Worm (Caenorhabditis elegans) whole organism, midembryonic: ENCODE measurements around the gene lrpr-1.

Experiments used
- T22C8.4 ChIP-seq: fragments of 200-800 bp; sonication (Bioruptor generic); IDR thresholded peaks from 2 replicates; pipeline ENCODE4 v1.3.6; 2022; ENCODE audit warnings: missing genetic modification characterization, missing compliant biosample characterization
- flt-1 ChIP-seq: fragments of 200-800 bp; sonication (Bioruptor generic); IDR thresholded peaks from 2 replicates; pipeline ENCODE4 v1.3.6; 2022; ENCODE audit warnings: missing genetic modification characterization, missing compliant biosample characterization
- med-1 ChIP-seq: sonication (generic microtip); optimal IDR thresholded peaks from 2 replicates; lab custom pipeline; 2017; ENCODE audit warnings: missing genetic modification characterization, mild to moderate bottlenecking, missing compliant biosample characterization, antibody characterized with exemption, missing genetic modification reagents; ENCODE audit not compliant: insufficient read depth
- ztf-23 ChIP-seq: fragments of 200-800 bp; sonication (Bioruptor generic); IDR thresholded peaks from 2 replicates; pipeline ENCODE4 v1.3.6; 2022; ENCODE audit warnings: missing genetic modification reagents, missing genetic modification characterization, missing compliant biosample characterization

DNA sequence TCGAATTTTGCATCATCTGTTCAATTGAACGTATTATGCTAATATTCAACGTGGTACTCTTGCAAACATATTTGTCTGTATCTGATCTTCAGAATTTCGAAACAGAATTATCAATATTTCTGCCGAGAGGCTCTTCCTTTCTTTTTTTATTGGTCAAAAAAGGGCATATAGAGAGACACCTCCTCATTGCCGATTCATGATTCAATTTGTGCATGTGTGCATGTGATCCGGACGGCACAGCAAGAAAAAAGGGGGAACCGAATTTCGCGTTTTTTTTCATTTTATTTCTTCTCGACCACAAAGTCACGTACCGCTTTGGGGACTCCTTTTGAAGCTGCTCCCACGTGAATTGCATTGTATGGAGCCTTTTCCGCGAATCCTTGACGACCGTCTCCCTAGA is 43.8 kb upstream of the lrpr-1 start, which contains the start of gene mcp-1:
- TF ChIP-seq flt-1 (no peak), med-1 (no peak), T22C8.4 (GFP tag; lab: Robert Waterston, UW) (no peak), ztf-23 (GFP tag; lab: Robert Waterston, UW) (no peak)
